Worm (Caenorhabditis elegans) whole organism, L2 larva: ENCODE measurements around the gene seu-1.
A peak's percentile ranks its signal among the peaks of the same experiment; 100 is the strongest.

Source experiments
- C34F6.9 ChIP-seq: fragments of 150-350 bp; optimal IDR thresholded peaks from 2 replicates; lab custom pipeline; 2014; ENCODE audit warnings: missing biosample characterization, missing genetic modification characterization
- R02D3.7 ChIP-seq: fragments of 150-350 bp; optimal IDR thresholded peaks from 2 replicates; lab custom pipeline; 2014; ENCODE audit warnings: missing biosample characterization, missing genetic modification characterization
- Y55F3AM.14 ChIP-seq: fragments of 200-800 bp; sonication (Bioruptor generic); optimal IDR thresholded peaks from 2 replicates; lab custom pipeline; 2018; ENCODE audit warnings: mild to moderate bottlenecking, missing genetic modification characterization, missing compliant biosample characterization
- ZK546.5 ChIP-seq: sonication (generic microtip); optimal IDR thresholded peaks from 2 replicates; lab custom pipeline; 2017; ENCODE audit warnings: missing biosample characterization, missing genetic modification characterization
- aly-2 ChIP-seq: fragments of 150-350 bp; optimal IDR thresholded peaks from 2 replicates; lab custom pipeline; 2014; ENCODE audit warnings: missing biosample characterization, missing genetic modification characterization
- ama-1 ChIP-seq: fragments of 150-350 bp; optimal IDR thresholded peaks from 2 replicates; lab custom pipeline; 2018; ENCODE audit warnings: inconsistent platforms
- blmp-1 ChIP-seq: sonication (generic microtip); optimal IDR thresholded peaks from 2 replicates; lab custom pipeline; 2017; ENCODE audit warnings: missing genetic modification characterization, mild to moderate bottlenecking, missing compliant biosample characterization, antibody characterized with exemption, moderate library complexity; ENCODE audit not compliant: insufficient read depth
- ceh-16 ChIP-seq: fragments of 150-350 bp; optimal IDR thresholded peaks from 2 replicates; lab custom pipeline; 2014; ENCODE audit warnings: missing biosample characterization, missing genetic modification characterization
- ceh-82 ChIP-seq: fragments of 150-350 bp; optimal IDR thresholded peaks from 2 replicates; lab custom pipeline; 2014; ENCODE audit warnings: missing biosample characterization, missing genetic modification characterization
- egl-27 ChIP-seq: sonication (generic microtip); optimal IDR thresholded peaks from 3 replicates; lab custom pipeline; 2017; ENCODE audit warnings: missing biosample characterization, missing genetic modification reagents, missing genetic modification characterization
- elt-1 ChIP-seq: fragments of 150-350 bp; optimal IDR thresholded peaks from 2 replicates; lab custom pipeline; 2014; ENCODE audit warnings: missing biosample characterization, missing genetic modification characterization
- elt-3 ChIP-seq: sonication (generic microtip); optimal IDR thresholded peaks from 2 replicates; lab custom pipeline; 2017; ENCODE audit warnings: missing biosample characterization, missing genetic modification characterization
- fos-1 ChIP-seq: fragments of 150-350 bp; optimal IDR thresholded peaks from 2 replicates; lab custom pipeline; 2014; ENCODE audit warnings: missing biosample characterization, missing genetic modification characterization
- lin-11 ChIP-seq: fragments of 150-350 bp; sonication (generic microtip); optimal IDR thresholded peaks from 2 replicates; lab custom pipeline; 2014; ENCODE audit warnings: missing biosample characterization, missing genetic modification characterization, inconsistent platforms, mixed read lengths
- lin-13 ChIP-seq: fragments of 150-350 bp; optimal IDR thresholded peaks from 2 replicates; lab custom pipeline; 2014; ENCODE audit warnings: missing biosample characterization, missing genetic modification reagents, missing genetic modification characterization
- lin-39 ChIP-seq: fragments of 150-350 bp; optimal IDR thresholded peaks from 2 replicates; lab custom pipeline; 2014; ENCODE audit warnings: missing biosample characterization, missing genetic modification reagents, missing genetic modification characterization
- lsy-2 ChIP-seq, 2 experiments: fragments of 150-350 bp in 1 of 2; sonication (generic microtip) in 1 of 2; optimal IDR thresholded peaks; 2 replicates each; lab custom pipeline; 2014 to 2017; ENCODE audit warnings: missing biosample characterization in 2 of 2, missing genetic modification characterization in 2 of 2
- mab-5 ChIP-seq: fragments of 150-350 bp; optimal IDR thresholded peaks from 2 replicates; lab custom pipeline; 2014; ENCODE audit warnings: missing biosample characterization, missing genetic modification characterization
- mbf-1 ChIP-seq: sonication (generic microtip); optimal IDR thresholded peaks from 2 replicates; lab custom pipeline; 2017; ENCODE audit warnings: missing biosample characterization, missing genetic modification characterization
- mdl-1 ChIP-seq, 2 experiments: fragments of 150-350 bp in 1 of 2; sonication (generic microtip) in 1 of 2; optimal IDR thresholded peaks; 2 replicates each; lab custom pipeline; 2017; ENCODE audit warnings: missing biosample characterization in 2 of 2, missing genetic modification characterization in 2 of 2
- nhr-10 ChIP-seq: sonication (generic microtip); optimal IDR thresholded peaks from 2 replicates; lab custom pipeline; 2017; ENCODE audit warnings: missing biosample characterization, missing genetic modification characterization
- nhr-11 ChIP-seq: fragments of 150-350 bp; optimal IDR thresholded peaks from 2 replicates; lab custom pipeline; 2014; ENCODE audit warnings: missing biosample characterization, missing genetic modification characterization
- nhr-12 ChIP-seq: fragments of 150-350 bp; optimal IDR thresholded peaks from 2 replicates; lab custom pipeline; 2014; ENCODE audit warnings: missing biosample characterization, missing genetic modification characterization
- nhr-129 ChIP-seq: fragments of 150-350 bp; optimal IDR thresholded peaks from 2 replicates; lab custom pipeline; 2014; ENCODE audit warnings: missing biosample characterization, missing genetic modification characterization
- nhr-21 ChIP-seq: fragments of 150-350 bp; optimal IDR thresholded peaks from 2 replicates; lab custom pipeline; 2014; ENCODE audit warnings: missing biosample characterization, missing genetic modification characterization
- nhr-23 ChIP-seq: fragments of 150-350 bp; optimal IDR thresholded peaks from 2 replicates; lab custom pipeline; 2014; ENCODE audit warnings: missing biosample characterization, missing genetic modification reagents, missing genetic modification characterization
- nhr-237 ChIP-seq: fragments of 150-350 bp; optimal IDR thresholded peaks from 2 replicates; lab custom pipeline; 2014; ENCODE audit warnings: missing biosample characterization, missing genetic modification characterization
- sem-4 ChIP-seq: fragments of 150-350 bp; optimal IDR thresholded peaks from 2 replicates; lab custom pipeline; 2014; ENCODE audit warnings: missing biosample characterization, missing genetic modification reagents, missing genetic modification characterization
- skn-1 ChIP-seq: sonication (generic microtip); optimal IDR thresholded peaks from 2 replicates; lab custom pipeline; 2017; ENCODE audit warnings: missing biosample characterization, missing genetic modification characterization
- sma-3 ChIP-seq: sonication (generic microtip); optimal IDR thresholded peaks from 2 replicates; lab custom pipeline; 2016; ENCODE audit warnings: missing genetic modification reagents, missing genetic modification characterization, missing compliant biosample characterization
- sma-9 ChIP-seq, 2 experiments: fragments of 150-350 bp in 1 of 2; sonication (generic microtip) in 1 of 2; optimal IDR thresholded peaks; 2 replicates each; lab custom pipeline; 2014 to 2016; ENCODE audit warnings: missing genetic modification characterization in 2 of 2, mild to moderate bottlenecking in 1 of 2, missing biosample characterization in 1 of 2, missing compliant biosample characterization in 1 of 2, missing genetic modification reagents in 1 of 2, moderate library complexity in 1 of 2
- snpc-4 ChIP-seq: fragments of 150-350 bp; optimal IDR thresholded peaks from 2 replicates; lab custom pipeline; 2014; ENCODE audit warnings: missing biosample characterization, missing genetic modification characterization
- unc-39 ChIP-seq: fragments of 150-350 bp; optimal IDR thresholded peaks from 2 replicates; lab custom pipeline; 2014; ENCODE audit warnings: missing biosample characterization, missing genetic modification characterization
- unc-55 ChIP-seq: fragments of 150-350 bp; sonication (generic microtip); optimal IDR thresholded peaks from 3 replicates; lab custom pipeline; 2014; ENCODE audit warnings: missing biosample characterization, missing genetic modification reagents, missing genetic modification characterization
- unc-62 ChIP-seq: fragments of 150-350 bp; optimal IDR thresholded peaks from 2 replicates; lab custom pipeline; 2014; ENCODE audit warnings: missing biosample characterization, missing genetic modification reagents, missing genetic modification characterization
- zag-1 ChIP-seq: fragments of 150-350 bp; optimal IDR thresholded peaks from 2 replicates; lab custom pipeline; 2014; ENCODE audit warnings: missing biosample characterization, missing genetic modification characterization
- ztf-11 ChIP-seq: sonication (generic microtip); optimal IDR thresholded peaks from 2 replicates; lab custom pipeline; 2017; ENCODE audit warnings: missing biosample characterization, missing genetic modification characterization

The seu-1 gene

ce11 chrIV:6294081-6294480 is 35.4 kb upstream of the seu-1 start, which contains the start of gene hil-2:
hil-2 (plus strand) TSS chrIV:6294240.
- TF ChIP-seq aly-2 (tag; lab: Kevin White, UChicago) (no peak), Y55F3AM.14 (GFP tag; lab: Kevin White, UChicago) (no peak), unc-55 (GFP tag; lab: Kevin White, UChicago) (peak; percentile 21), unc-39 (tag; lab: Kevin White, UChicago) (no peak)

- TF ChIP-seq zag-1 (tag; lab: Kevin White, UChicago) (no peak), ama-1 (lab: Kevin White, UChicago) (no peak), lsy-2 (tag; optimal IDR thresholded peaks at IDR 0.05; lab: Kevin White, UChicago) (no peak), ZK546.5 (tag; lab: Kevin White, UChicago) (no peak), nhr-237 (tag; lab: Kevin White, UChicago) (no peak), R02D3.7 (no peak), nhr-12 (no peak), elt-1 (no peak), sem-4 (tag; lab: Kevin White, UChicago) (no peak), unc-62 (GFP tag; lab: Kevin White, UChicago) (no peak), skn-1 (tag; lab: Kevin White, UChicago) (no peak), C34F6.9 (tag; lab: Kevin White, UChicago) (no peak), blmp-1 (tag; lab: Kevin White, UChicago) (no peak), sma-9 (GFP tag; optimal IDR thresholded peaks at IDR 0.05; lab: Kevin White, UChicago) (no peak), sma-9 (tag; optimal IDR thresholded peaks at IDR 0.05; lab: Kevin White, UChicago) (no peak), mbf-1 (tag; lab: Kevin White, UChicago) (no peak), nhr-21 (tag; lab: Kevin White, UChicago) (no peak), nhr-10 (tag; lab: Kevin White, UChicago) (no peak), aly-2 (tag; lab: Kevin White, UChicago) (no peak), egl-27 (no peak)
- TF ChIP-seq, all 48 proteins: peak for 0
These were observed 31.2 kb upstream of the seu-1 start, which contains the start of gene srv-27 for ce11 chrIV:6298253-6298652. srv-27 (minus strand) TSS chrIV:6298353.

- no peak for TF ChIP-seq C34F6.9 (tag; lab: Kevin White, UChicago)
- no peak for TF ChIP-seq sem-4 (tag; lab: Kevin White, UChicago)
- no peak for TF ChIP-seq nhr-12
- no peak for TF ChIP-seq elt-3 (tag; lab: Kevin White, UChicago)
- no peak for TF ChIP-seq snpc-4 (tag; lab: Kevin White, UChicago)
- TF ChIP-seq sma-3 (GFP tag; lab: Kevin White, UChicago): no peak
- TF ChIP-seq mab-5 (tag; lab: Kevin White, UChicago): no peak
- no peak for TF ChIP-seq nhr-21 (tag; lab: Kevin White, UChicago)
- TF ChIP-seq ceh-82: no peak
These were observed 29.9 kb upstream of the seu-1 start for ce11 chrIV:6299523-6299922.

- no peak for TF ChIP-seq ZK546.5 (tag; lab: Kevin White, UChicago)
- no peak for TF ChIP-seq Y55F3AM.14 (GFP tag; lab: Kevin White, UChicago)
- TF ChIP-seq lin-11 (tag; lab: Kevin White, UChicago): no peak
- TF ChIP-seq nhr-21 (tag; lab: Kevin White, UChicago): no peak
- no peak for TF ChIP-seq nhr-11
- no peak for TF ChIP-seq nhr-129
- TF ChIP-seq nhr-23 (tag; lab: Kevin White, UChicago): no peak
- no peak for TF ChIP-seq ztf-11 (tag; lab: Kevin White, UChicago)
- no peak for TF ChIP-seq lsy-2 (tag; optimal IDR thresholded peaks at IDR 0.05; lab: Kevin White, UChicago)
- TF ChIP-seq mdl-1 (tag; optimal IDR thresholded peaks at IDR 0.05; lab: Kevin White, UChicago): no peak
- TF ChIP-seq lin-13: no peak
- no peak for TF ChIP-seq ama-1 (lab: Kevin White, UChicago)
- TF ChIP-seq unc-39 (tag; lab: Kevin White, UChicago): no peak
- no peak for TF ChIP-seq elt-3 (tag; lab: Kevin White, UChicago)
- TF ChIP-seq fos-1 (tag; lab: Kevin White, UChicago): no peak
- TF ChIP-seq lin-39: no peak
- TF ChIP-seq ceh-16: no peak
These were observed 27.7 kb upstream of the seu-1 start, which contains the start of gene srv-26 for ce11 chrIV:6301764-6302163. srv-26 (minus strand) TSS chrIV:6301864.
